Fruit fly (Drosophila melanogaster): ENCODE measurements around the gene Septin4.

The Septin4 gene

DNA sequence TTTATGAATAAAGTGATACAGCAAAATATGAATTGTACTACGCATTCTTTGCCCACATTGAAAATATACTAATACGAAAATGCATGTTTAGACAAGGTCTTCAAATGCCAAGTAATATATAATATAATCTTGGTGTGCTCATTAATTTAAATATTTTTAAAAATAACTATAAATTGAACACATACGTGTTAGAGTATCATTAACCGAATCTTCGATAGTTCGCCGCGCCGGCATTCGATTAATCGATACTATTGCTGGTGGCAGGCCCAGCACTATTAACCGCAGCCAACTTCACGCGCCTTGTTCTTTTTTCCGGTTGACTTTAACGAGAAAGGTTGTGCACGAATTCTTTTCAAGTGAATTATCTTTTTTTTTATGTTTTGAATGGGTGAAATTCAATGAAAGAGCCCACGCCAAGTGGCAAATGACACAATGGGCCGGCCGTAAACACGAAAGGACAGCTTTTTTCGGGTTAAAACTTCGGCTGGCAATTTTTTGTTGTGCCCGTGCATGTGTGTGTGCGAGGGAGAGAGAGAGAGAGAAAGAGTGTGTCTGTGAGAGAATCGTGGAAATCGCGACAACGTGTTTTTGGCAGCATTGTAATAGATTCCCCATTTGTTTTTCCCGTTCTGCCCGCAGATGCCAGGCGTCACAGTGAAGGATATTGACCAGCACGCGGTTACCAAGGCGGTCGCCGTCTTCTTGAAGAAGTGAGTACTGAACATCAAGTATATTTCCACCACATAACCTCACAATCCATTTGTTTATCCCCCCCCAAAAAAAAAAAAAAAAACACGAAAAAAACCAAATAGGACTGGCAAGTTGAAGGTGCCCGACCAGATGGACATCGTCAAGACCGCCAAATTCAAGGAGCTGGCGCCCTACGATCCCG, 57.1 kb downstream of the Septin4 start, which contains the start of gene RpS19a (continued):
- TF ChIP-seq Lim3 (GFP tag; IDR thresholded peaks at IDR 0.05) (no peak), CG14667 (GFP tag; IDR thresholded peaks at IDR 0.05) (no peak; the same call in 1 of the 2 replicates), CG11504 (tag; optimal IDR thresholded peaks at IDR 0.05) (no peak), fd3F (GFP tag; optimal IDR thresholded peaks at IDR 0.05) (peak; percentile 47), zen (tag; optimal IDR thresholded peaks at IDR 0.05) (peak; percentile 40), CG11695 (GFP tag; IDR thresholded peaks at IDR 0.05) (peak; percentile 31; the same call in 1 of the 3 replicates), Scr (GFP tag; IDR thresholded peaks at IDR 0.05; ENCODE audit: partially characterized antibody) (peak; percentile 66; the same call in 1 of the 2 replicates), Asciz (GFP tag; optimal IDR thresholded peaks at IDR 0.05) (peak; percentile 85), Nf-YB (GFP tag; optimal IDR thresholded peaks at IDR 0.05) (peak; percentile 55), E2f1 (GFP tag; IDR thresholded peaks at IDR 0.05) (peak; percentile 61), Antp (GFP tag; optimal IDR thresholded peaks at IDR 0.05) (no peak), disco-r (GFP tag; optimal IDR thresholded peaks at IDR 0.05) (peak; percentile 56), CG15479 (GFP tag; optimal IDR thresholded peaks at IDR 0.05) (peak; percentile 15), CG2875 (GFP tag; optimal IDR thresholded peaks at IDR 0.05) (peak; percentile 78), CG14050 (GFP tag; IDR thresholded peaks at IDR 0.05) (peak; percentile 49; the same call in 2 of the 3 replicates), lab (GFP tag; optimal IDR thresholded peaks at IDR 0.05) (peak; percentile 94), CG18011 (GFP tag; optimal IDR thresholded peaks at IDR 0.05) (peak; percentile 63), Ssrp (tag; optimal IDR thresholded peaks at IDR 0.05) (peak; percentile 21), NC2β (GFP tag; optimal IDR thresholded peaks at IDR 0.05) (peak; percentile 87), Usf (GFP tag; optimal IDR thresholded peaks at IDR 0.05) (peak; percentile 48), CHES-1-like (GFP tag; optimal IDR thresholded peaks at IDR 0.05) (no peak), CG7928 (GFP tag; optimal IDR thresholded peaks at IDR 0.05) (peak; percentile 26), NfI (GFP tag; optimal IDR thresholded peaks at IDR 0.05) (peak; percentile 92), Sin3A (optimal IDR thresholded peaks at IDR 0.05) (peak; percentile 49), CG17186 (GFP tag; optimal IDR thresholded peaks at IDR 0.05) (peak; percentile 72), NFAT (GFP tag; IDR thresholded peaks at IDR 0.05) (peak; percentile 88), B-H2 (GFP tag; optimal IDR thresholded peaks at IDR 0.05) (peak; percentile 92), z (GFP tag; IDR thresholded peaks at IDR 0.05) (no peak), CG4820 (GFP tag; optimal IDR thresholded peaks at IDR 0.05) (peak; percentile 38), gce (GFP tag; IDR thresholded peaks at IDR 0.05) (peak; percentile 84), CG11560 (tag; IDR thresholded peaks at IDR 0.05) (peak; percentile 96), CG12104 (GFP tag; optimal IDR thresholded peaks at IDR 0.05) (peak; percentile 84), hth (optimal IDR thresholded peaks at IDR 0.05) (no peak), CG6175 (GFP tag; IDR thresholded peaks at IDR 0.05) (peak; percentile 73), CG17359 (tag; optimal IDR thresholded peaks at IDR 0.05) (peak; percentile 62), MBD-R2 (GFP tag; IDR thresholded peaks at IDR 0.05) (no peak; the same call in 1 of the 2 replicates), CG14014 (GFP tag; IDR thresholded peaks at IDR 0.05) (peak; percentile 72), lbe (GFP tag; optimal IDR thresholded peaks at IDR 0.05) (peak; percentile 32), so (GFP tag; IDR thresholded peaks at IDR 0.05) (peak; percentile 75), ind (GFP tag; optimal IDR thresholded peaks at IDR 0.05) (no peak), CG18262 (tag; optimal IDR thresholded peaks at IDR 0.05) (peak; percentile 60), fd64A (GFP tag; optimal IDR thresholded peaks at IDR 0.05) (peak; percentile 87), CG3726 (GFP tag; IDR thresholded peaks at IDR 0.05) (0 out of 3 replicates have a peak, but pooled peaks have one; percentile 43), CG17802 (tag; optimal IDR thresholded peaks at IDR 0.05) (peak; percentile 80), CG12219 (GFP tag; optimal IDR thresholded peaks at IDR 0.05) (peak; percentile 78), NC2α (GFP tag; optimal IDR thresholded peaks at IDR 0.05) (peak; percentile 9), ranshi (GFP tag; IDR thresholded peaks at IDR 0.05) (peak; percentile 72), phol (tag; optimal IDR thresholded peaks at IDR 0.05) (peak; percentile 66), dm (GFP tag; optimal IDR thresholded peaks at IDR 0.05) (peak; percentile 85)

All from whole organism, embryonic.